Fruit fly (Drosophila melanogaster) whole organism, prepupa: ENCODE results near the gene CG2017.

Source experiments
- Blimp-1 ChIP-seq: fragments of 200-800 bp; sonication (Bioruptor generic); optimal IDR thresholded peaks from 3 replicates; lab custom pipeline; 2017; ENCODE audit warnings: missing biosample characterization, missing genetic modification characterization, mild to moderate bottlenecking, moderate library complexity, missing genetic modification reagents
- CG10631 ChIP-seq: fragments of 200-800 bp; sonication (Bioruptor generic); optimal IDR thresholded peaks from 2 replicates; lab custom pipeline; 2016; ENCODE audit warnings: missing biosample characterization, missing genetic modification characterization
- CG10669 ChIP-seq: fragments of 200-800 bp; sonication (Bioruptor generic); optimal IDR thresholded peaks from 3 replicates; lab custom pipeline; 2018; ENCODE audit warnings: missing biosample characterization, mild to moderate bottlenecking, missing genetic modification characterization, moderate library complexity
- CG11294 ChIP-seq: fragments of 200-800 bp; sonication (Bioruptor generic); IDR thresholded peaks from 2 replicates; pipeline ENCODE4 v1.3.6; 2022; ENCODE audit warnings: missing biosample characterization, missing genetic modification characterization
- CG11762 ChIP-seq: fragments of 200-800 bp; sonication (Bioruptor generic); optimal IDR thresholded peaks from 3 replicates; lab custom pipeline; 2016; ENCODE audit warnings: missing biosample characterization, missing genetic modification characterization; ENCODE audit not compliant: insufficient read depth
- CG11902 ChIP-seq: fragments of 200-800 bp; sonication (Bioruptor generic); optimal IDR thresholded peaks from 3 replicates; lab custom pipeline; 2016; ENCODE audit warnings: missing biosample characterization, missing genetic modification characterization
- CG15336 ChIP-seq: fragments of 200-800 bp; sonication (Bioruptor generic); IDR thresholded peaks from 2 replicates; pipeline ENCODE4 v1.3.6; 2022; ENCODE audit warnings: missing biosample characterization, missing genetic modification characterization
- CG1621 ChIP-seq: fragments of 200-800 bp; sonication (Bioruptor generic); optimal IDR thresholded peaks from 3 replicates; lab custom pipeline; 2018; ENCODE audit warnings: missing biosample characterization, mild to moderate bottlenecking, missing genetic modification characterization
- CG16779 ChIP-seq: fragments of 200-800 bp; sonication (Bioruptor generic); optimal IDR thresholded peaks from 3 replicates; lab custom pipeline; 2017; ENCODE audit warnings: missing biosample characterization, mild to moderate bottlenecking, missing genetic modification characterization
- CG3032 ChIP-seq: fragments of 200-800 bp; optimal IDR thresholded peaks from 2 replicates; lab custom pipeline; 2019; ENCODE audit warnings: missing biosample characterization, mild to moderate bottlenecking, missing genetic modification characterization, moderate library complexity
- CG31627 ChIP-seq: fragments of 200-800 bp; sonication (Bioruptor generic); optimal IDR thresholded peaks from 3 replicates; lab custom pipeline; 2016; ENCODE audit warnings: missing biosample characterization, missing genetic modification characterization
- CG32006 ChIP-seq: fragments of 200-800 bp; sonication (Bioruptor generic); optimal IDR thresholded peaks from 3 replicates; lab custom pipeline; 2017; ENCODE audit warnings: missing biosample characterization, mild to moderate bottlenecking, missing genetic modification characterization
- CG34406 ChIP-seq: fragments of 200-800 bp; sonication (Bioruptor generic); optimal IDR thresholded peaks from 3 replicates; lab custom pipeline; 2016; ENCODE audit warnings: missing biosample characterization, missing genetic modification characterization
- CG3919 ChIP-seq: fragments of 200-800 bp; sonication (Bioruptor generic); optimal IDR thresholded peaks from 3 replicates; lab custom pipeline; 2016; ENCODE audit warnings: missing biosample characterization, missing genetic modification characterization
- CG6808 ChIP-seq: fragments of 200-800 bp; sonication (Bioruptor generic); optimal IDR thresholded peaks from 3 replicates; lab custom pipeline; 2017; ENCODE audit warnings: missing biosample characterization, missing genetic modification characterization, mild to moderate bottlenecking, moderate library complexity, missing genetic modification reagents
- CG6854 ChIP-seq: fragments of 200-800 bp; sonication (Bioruptor generic); optimal IDR thresholded peaks from 2 replicates; lab custom pipeline; 2017; ENCODE audit warnings: missing biosample characterization, mild to moderate bottlenecking, missing genetic modification characterization
- CG7368 ChIP-seq: fragments of 200-800 bp; sonication (Bioruptor generic); optimal IDR thresholded peaks from 3 replicates; lab custom pipeline; 2016; ENCODE audit warnings: missing biosample characterization, missing genetic modification characterization
- CG8119 ChIP-seq: fragments of 200-800 bp; sonication (Bioruptor generic); IDR thresholded peaks from 3 replicates; pipeline ENCODE4 v1.3.6; 2022; ENCODE audit warnings: missing biosample characterization, missing genetic modification characterization
- CG8319 ChIP-seq: fragments of 200-800 bp; sonication (Bioruptor generic); optimal IDR thresholded peaks from 3 replicates; lab custom pipeline; 2016; ENCODE audit warnings: missing biosample characterization, missing genetic modification characterization
- CG8632 ChIP-seq: fragments of 200-800 bp; sonication (Bioruptor generic); optimal IDR thresholded peaks from 3 replicates; lab custom pipeline; 2016; ENCODE audit warnings: missing biosample characterization, missing genetic modification characterization
- CG9139 ChIP-seq: fragments of 200-800 bp; sonication (Bioruptor generic); optimal IDR thresholded peaks from 3 replicates; lab custom pipeline; 2017; ENCODE audit warnings: missing biosample characterization, mild to moderate bottlenecking, missing genetic modification characterization
- Eip78C ChIP-seq: fragments of 200-800 bp; sonication (Bioruptor generic); peaks from one replicate; lab custom pipeline; 2016; ENCODE audit warnings: missing biosample characterization, missing genetic modification characterization
- Eip93F ChIP-seq: fragments of 200-800 bp; sonication (Bioruptor generic); optimal IDR thresholded peaks from 2 replicates; lab custom pipeline; 2016; ENCODE audit warnings: missing biosample characterization, mild to moderate bottlenecking, missing genetic modification characterization
- Ets21C ChIP-seq: fragments of 200-800 bp; sonication (Bioruptor generic); optimal IDR thresholded peaks from 3 replicates; lab custom pipeline; 2016; ENCODE audit warnings: missing biosample characterization, missing genetic modification characterization
- Ets96B ChIP-seq: fragments of 200-800 bp; optimal IDR thresholded peaks from 2 replicates; lab custom pipeline; 2019; ENCODE audit warnings: missing biosample characterization, mild to moderate bottlenecking, missing genetic modification characterization, moderate library complexity
- Gug ChIP-seq: fragments of 200-800 bp; sonication (Bioruptor generic); IDR thresholded peaks from 2 replicates; pipeline ENCODE4 v1.3.6; 2022; ENCODE audit warnings: missing biosample characterization, missing genetic modification characterization
- Hr38 ChIP-seq: sonication (Bioruptor generic); optimal IDR thresholded peaks from 2 replicates; lab custom pipeline; 2016; ENCODE audit warnings: missing biosample characterization, missing genetic modification characterization
- Hr4 ChIP-seq: fragments of 200-800 bp; sonication (Bioruptor generic); optimal IDR thresholded peaks from 3 replicates; lab custom pipeline; 2016; ENCODE audit warnings: missing biosample characterization, missing genetic modification characterization
- Met ChIP-seq: fragments of 200-800 bp; sonication (Bioruptor generic); optimal IDR thresholded peaks from 3 replicates; lab custom pipeline; 2016; ENCODE audit warnings: missing biosample characterization, missing genetic modification characterization
- OdsH ChIP-seq: fragments of 200-800 bp; sonication (Bioruptor generic); optimal IDR thresholded peaks from 3 replicates; lab custom pipeline; 2016; ENCODE audit warnings: missing biosample characterization, missing genetic modification characterization
- Sox14 ChIP-seq: fragments of 200-800 bp; sonication (Bioruptor generic); optimal IDR thresholded peaks from 3 replicates; lab custom pipeline; 2016; ENCODE audit warnings: missing biosample characterization, missing genetic modification characterization
- achi ChIP-seq: fragments of 200-800 bp; sonication (Bioruptor generic); optimal IDR thresholded peaks from 3 replicates; lab custom pipeline; 2016; ENCODE audit warnings: missing biosample characterization, missing genetic modification characterization
- acj6 ChIP-seq: fragments of 200-800 bp; sonication (Bioruptor generic); optimal IDR thresholded peaks from 3 replicates; lab custom pipeline; 2016; ENCODE audit warnings: missing biosample characterization, missing genetic modification characterization
- cyc ChIP-seq: fragments of 200-800 bp; sonication (Bioruptor generic); optimal IDR thresholded peaks from 3 replicates; lab custom pipeline; 2016; ENCODE audit warnings: missing biosample characterization, missing genetic modification characterization
- eg ChIP-seq: fragments of 200-800 bp; sonication (Bioruptor generic); IDR thresholded peaks from 3 replicates; pipeline ENCODE4 v1.3.6; 2022; ENCODE audit warnings: missing biosample characterization, missing genetic modification characterization
- esn ChIP-seq: fragments of 200-800 bp; sonication (Bioruptor generic); optimal IDR thresholded peaks from 2 replicates; lab custom pipeline; 2016; ENCODE audit warnings: missing biosample characterization, mild to moderate bottlenecking, missing genetic modification characterization, moderate library complexity
- fd85E ChIP-seq: fragments of 200-800 bp; sonication (Bioruptor generic); optimal IDR thresholded peaks from 3 replicates; lab custom pipeline; 2016; ENCODE audit warnings: missing biosample characterization, missing genetic modification characterization
- fkh ChIP-seq: fragments of 200-800 bp; sonication (Bioruptor generic); optimal IDR thresholded peaks from 3 replicates; lab custom pipeline; 2017; ENCODE audit warnings: missing biosample characterization, mild to moderate bottlenecking, missing genetic modification characterization, moderate library complexity
- lz ChIP-seq: fragments of 200-800 bp; sonication (Bioruptor generic); optimal IDR thresholded peaks from 3 replicates; lab custom pipeline; 2016; ENCODE audit warnings: missing biosample characterization, missing genetic modification characterization
- net ChIP-seq: fragments of 200-800 bp; sonication (Bioruptor generic); optimal IDR thresholded peaks from 3 replicates; lab custom pipeline; 2016; ENCODE audit warnings: missing biosample characterization, missing genetic modification characterization
- pdm3 ChIP-seq: fragments of 200-800 bp; sonication (Bioruptor generic); optimal IDR thresholded peaks from 3 replicates; lab custom pipeline; 2016; ENCODE audit warnings: missing biosample characterization, missing genetic modification characterization
- spab ChIP-seq: fragments of 200-800 bp; sonication (Bioruptor generic); optimal IDR thresholded peaks from 2 replicates; lab custom pipeline; 2017; ENCODE audit warnings: missing biosample characterization, mild to moderate bottlenecking, missing genetic modification characterization, missing genetic modification reagents
- svp ChIP-seq: fragments of 200-800 bp; sonication (Bioruptor generic); peaks from one replicate; lab custom pipeline; 2016; ENCODE audit warnings: missing biosample characterization, missing genetic modification characterization
- topi ChIP-seq: fragments of 200-800 bp; sonication (Bioruptor generic); optimal IDR thresholded peaks from 3 replicates; lab custom pipeline; 2016; ENCODE audit warnings: missing biosample characterization, missing genetic modification characterization

CG2017 gene

dm6 chr3R:5862032-5862641, at the start of gene CG2017 (continued):
- TF ChIP-seq esn (GFP tag; lab: Kevin White, UChicago) (peak; percentile 46), topi (GFP tag; lab: Kevin White, UChicago) (peak; percentile 40), Eip78C (GFP tag; lab: Kevin White, UChicago) (peak; percentile 58), CG32006 (GFP tag; lab: Kevin White, UChicago) (no peak), Hr38 (GFP tag; lab: Kevin White, UChicago) (no peak), CG8319 (GFP tag; lab: Kevin White, UChicago) (no peak), CG10631 (peak; percentile 23), Blimp-1 (no peak), CG31627 (peak; percentile 41)

dm6 chr3R:5881308-5881707, 19.1 kb upstream of the CG2017 start:
- no peak for TF ChIP-seq topi (GFP tag; lab: Kevin White, UChicago)
- peak; percentile 98 for TF ChIP-seq svp (GFP tag; lab: Kevin White, UChicago)
- TF ChIP-seq, all 60 proteins: peak for 1

- TF ChIP-seq Ets96B (no peak), net (no peak), Gug (GFP tag; lab: Robert Waterston, UW) (no peak), CG6808 (no peak), OdsH (GFP tag; lab: Kevin White, UChicago) (no peak), fd85E (GFP tag; lab: Kevin White, UChicago) (no peak), topi (GFP tag; lab: Kevin White, UChicago) (no peak), Eip93F (GFP tag; lab: Kevin White, UChicago) (no peak), CG1621 (tag; lab: Kevin White, UChicago) (no peak), CG8119 (GFP tag; lab: Robert Waterston, UW) (no peak), CG9139 (GFP tag; lab: Kevin White, UChicago) (no peak), cyc (GFP tag; lab: Kevin White, UChicago) (no peak), CG31627 (no peak), CG11294 (no peak), CG7368 (GFP tag; lab: Kevin White, UChicago) (no peak), achi (GFP tag; lab: Kevin White, UChicago) (no peak), CG8632 (no peak), CG8319 (GFP tag; lab: Kevin White, UChicago) (no peak), Met (GFP tag; lab: Kevin White, UChicago) (no peak), Eip78C (GFP tag; lab: Kevin White, UChicago) (no peak)
Observed at dm6 chr3R:5877367-5877766, 15.2 kb upstream of the CG2017 start.

dm6 chr3R:5871393-5871792, 9.2 kb upstream of the CG2017 start:
- TF ChIP-seq eg (peak; percentile 12; the same call in 1 of the 3 replicates), Hr38 (GFP tag; lab: Kevin White, UChicago) (no peak), CG16779 (tag; lab: Kevin White, UChicago) (no peak), CG3032 (tag; lab: Kevin White, UChicago) (no peak), lz (GFP tag; lab: Kevin White, UChicago) (no peak), CG1621 (tag; lab: Kevin White, UChicago) (no peak), cyc (GFP tag; lab: Kevin White, UChicago) (no peak), OdsH (GFP tag; lab: Kevin White, UChicago) (peak; percentile 5), fkh (GFP tag; lab: Kevin White, UChicago) (no peak), Sox14 (GFP tag; lab: Kevin White, UChicago) (no peak), CG11902 (GFP tag; lab: Kevin White, UChicago) (no peak), CG34406 (GFP tag; lab: Kevin White, UChicago) (no peak), CG8119 (GFP tag; lab: Robert Waterston, UW) (no peak), Eip93F (GFP tag; lab: Kevin White, UChicago) (no peak), CG15336 (no peak), CG32006 (GFP tag; lab: Kevin White, UChicago) (peak; percentile 3), CG10631 (peak; percentile 34), fd85E (GFP tag; lab: Kevin White, UChicago) (no peak), pdm3 (GFP tag; lab: Kevin White, UChicago) (peak; percentile 9), esn (GFP tag; lab: Kevin White, UChicago) (no peak), spab (no peak), Ets21C (GFP tag; lab: Kevin White, UChicago) (no peak), acj6 (GFP tag; lab: Kevin White, UChicago) (peak; percentile 9), svp (GFP tag; lab: Kevin White, UChicago) (peak; percentile 64), Hr4 (GFP tag; lab: Kevin White, UChicago) (no peak), CG11762 (no peak), CG10669 (GFP tag; lab: Kevin White, UChicago) (peak; percentile 24), achi (GFP tag; lab: Kevin White, UChicago) (peak; percentile 2), Eip78C (GFP tag; lab: Kevin White, UChicago) (no peak), CG6854 (GFP tag; lab: Kevin White, UChicago) (no peak), net (no peak), CG8319 (GFP tag; lab: Kevin White, UChicago) (no peak), CG9139 (GFP tag; lab: Kevin White, UChicago) (no peak), CG3919 (no peak)
